Fruit fly (Drosophila melanogaster) whole organism, embryonic: ENCODE measurements around the gene wit.

ENCODE experiments used
- Ada2b ChIP-seq: fragments of 200-800 bp; sonication (Bioruptor generic); IDR thresholded peaks from 2 replicates; pipeline ENCODE4 v1.3.6; 2022; ENCODE audit warnings: missing biosample characterization, missing genetic modification characterization
- Asciz ChIP-seq: fragments of 200-800 bp; sonication (Bioruptor generic); optimal IDR thresholded peaks from 2 replicates; lab custom pipeline; 2017; ENCODE audit warnings: missing biosample characterization, mild to moderate bottlenecking, missing genetic modification characterization, missing genetic modification reagents
- CG1024 ChIP-seq: fragments of 200-800 bp; sonication (Bioruptor generic); IDR thresholded peaks from 2 replicates; pipeline ENCODE4 v1.3.6; 2022; ENCODE audit warnings: missing biosample characterization, missing genetic modification characterization
- CG10366 ChIP-seq: fragments of 200-800 bp; sonication (Bioruptor generic); IDR thresholded peaks from 2 replicates; pipeline ENCODE4 v1.3.6; 2022; ENCODE audit warnings: missing biosample characterization, missing genetic modification characterization
- CG11398 ChIP-seq: fragments of 200-800 bp; sonication (Bioruptor generic); optimal IDR thresholded peaks from 2 replicates; lab custom pipeline; 2016; ENCODE audit warnings: missing biosample characterization, missing genetic modification characterization
- CG11560 ChIP-seq: fragments of 200-800 bp; sonication (Bioruptor generic); IDR thresholded peaks from 3 replicates; pipeline ENCODE4 v1.3.6; 2022; ENCODE audit warnings: missing biosample characterization, missing genetic modification characterization
- CG12769 ChIP-seq: fragments of 200-800 bp; sonication (Bioruptor generic); optimal IDR thresholded peaks from 2 replicates; lab custom pipeline; 2019; ENCODE audit warnings: missing biosample characterization, mild to moderate bottlenecking, missing genetic modification characterization, moderate library complexity
- CG13287 ChIP-seq: fragments of 200-800 bp; sonication (Bioruptor generic); IDR thresholded peaks from 2 replicates; pipeline ENCODE4 v1.3.6; 2022; ENCODE audit warnings: missing biosample characterization, missing genetic modification characterization; ENCODE audit not compliant: partially characterized antibody
- CG14710 ChIP-seq: fragments of 200-800 bp; sonication (Bioruptor generic); optimal IDR thresholded peaks from 3 replicates; lab custom pipeline; 2019; ENCODE audit warnings: missing biosample characterization, mild to moderate bottlenecking, missing genetic modification characterization, moderate library complexity
- CG15011 ChIP-seq: fragments of 200-800 bp; sonication (Bioruptor generic); optimal IDR thresholded peaks from 3 replicates; lab custom pipeline; 2018; ENCODE audit warnings: missing biosample characterization, mild to moderate bottlenecking, missing genetic modification characterization
- CG15269 ChIP-seq: fragments of 200-800 bp; sonication (Bioruptor generic); optimal IDR thresholded peaks from 2 replicates; lab custom pipeline; 2018; ENCODE audit warnings: missing biosample characterization, mild to moderate bottlenecking, missing genetic modification characterization, moderate library complexity
- CG15601 ChIP-seq: fragments of 200-800 bp; sonication (Bioruptor generic); optimal IDR thresholded peaks from 3 replicates; lab custom pipeline; 2019; ENCODE audit warnings: missing biosample characterization, mild to moderate bottlenecking, missing genetic modification characterization, moderate library complexity
- CG32532 ChIP-seq: fragments of 200-800 bp; sonication (Bioruptor generic); IDR thresholded peaks from 2 replicates; pipeline ENCODE4 v1.3.6; 2022; ENCODE audit warnings: missing biosample characterization, missing genetic modification characterization
- CG34376 ChIP-seq: fragments of 200-800 bp; sonication (Bioruptor generic); optimal IDR thresholded peaks from 2 replicates; lab custom pipeline; 2018; ENCODE audit warnings: missing biosample characterization, mild to moderate bottlenecking, missing genetic modification characterization
- CG3847 ChIP-seq: fragments of 200-800 bp; sonication (Bioruptor generic); IDR thresholded peaks from 2 replicates; pipeline ENCODE4 v1.3.6; 2022; ENCODE audit warnings: missing biosample characterization, missing genetic modification characterization
- CG5180 ChIP-seq: fragments of 200-800 bp; sonication (Bioruptor generic); optimal IDR thresholded peaks from 3 replicates; lab custom pipeline; 2017; ENCODE audit warnings: missing biosample characterization, missing genetic modification characterization, mild to moderate bottlenecking, moderate library complexity, missing genetic modification reagents
- CG8924 ChIP-seq: fragments of 200-800 bp; optimal IDR thresholded peaks from 3 replicates; lab custom pipeline; 2019; ENCODE audit warnings: missing biosample characterization, mild to moderate bottlenecking, missing genetic modification characterization, moderate library complexity
- CkIIα-i1 ChIP-seq: fragments of 200-800 bp; sonication (Bioruptor generic); IDR thresholded peaks from 2 replicates; pipeline ENCODE4 v1.3.6; 2022; ENCODE audit warnings: missing biosample characterization, missing genetic modification characterization
- Dll ChIP-seq: fragments of 200-800 bp; sonication (Bioruptor generic); IDR thresholded peaks from 4 replicates; pipeline ENCODE4 v1.3.6; 2022; ENCODE audit warnings: missing biosample characterization, missing genetic modification characterization; ENCODE audit not compliant: partially characterized antibody
- HLH3B ChIP-seq: fragments of 200-800 bp; sonication (Bioruptor generic); IDR thresholded peaks from 2 replicates; pipeline ENCODE4 v1.3.6; 2022; ENCODE audit warnings: missing biosample characterization, missing genetic modification characterization
- HLHmδ ChIP-seq: fragments of 200-800 bp; sonication (Bioruptor generic); optimal IDR thresholded peaks from 2 replicates; lab custom pipeline; 2018; ENCODE audit warnings: missing biosample characterization, mild to moderate bottlenecking, missing genetic modification characterization, moderate library complexity
- HmgZ ChIP-seq: fragments of 200-800 bp; sonication (Bioruptor generic); optimal IDR thresholded peaks from 2 replicates; lab custom pipeline; 2018; ENCODE audit warnings: missing biosample characterization, mild to moderate bottlenecking, missing genetic modification characterization
- Hmx ChIP-seq: fragments of 200-800 bp; sonication (Bioruptor generic); optimal IDR thresholded peaks from 2 replicates; lab custom pipeline; 2016; ENCODE audit warnings: missing biosample characterization, missing genetic modification characterization
- Mrtf ChIP-seq: fragments of 200-800 bp; sonication (Bioruptor generic); IDR thresholded peaks from 3 replicates; pipeline ENCODE4 v1.3.6; 2022; ENCODE audit warnings: missing biosample characterization, missing genetic modification characterization
- Nf-YA ChIP-seq: fragments of 200-800 bp; sonication (Bioruptor generic); IDR thresholded peaks from 2 replicates; pipeline ENCODE4 v1.3.6; 2022; ENCODE audit warnings: missing biosample characterization, missing genetic modification characterization
- Opbp ChIP-seq: fragments of 200-800 bp; sonication (Bioruptor generic); IDR thresholded peaks from 3 replicates; pipeline ENCODE4 v1.3.6; 2022; ENCODE audit warnings: missing biosample characterization, missing genetic modification characterization; ENCODE audit not compliant: partially characterized antibody
- Rfx ChIP-seq: fragments of 200-800 bp; sonication (Bioruptor generic); IDR thresholded peaks from 2 replicates; pipeline ENCODE4 v1.3.6; 2022; ENCODE audit warnings: missing biosample characterization, missing genetic modification characterization
- Vsx1 ChIP-seq: fragments of 200-800 bp; sonication (Bioruptor generic); optimal IDR thresholded peaks from 2 replicates; lab custom pipeline; 2017; ENCODE audit warnings: missing biosample characterization, mild to moderate bottlenecking, missing genetic modification characterization, missing genetic modification reagents
- Xbp1 ChIP-seq: fragments of 200-800 bp; sonication (Bioruptor generic); optimal IDR thresholded peaks from 3 replicates; lab custom pipeline; 2016; ENCODE audit warnings: missing biosample characterization, mild to moderate bottlenecking, missing genetic modification characterization
- Xrp1 ChIP-seq: fragments of 200-800 bp; sonication (Bioruptor generic); IDR thresholded peaks from 2 replicates; pipeline ENCODE4 v1.3.6; 2022; ENCODE audit warnings: missing biosample characterization, missing genetic modification characterization
- az2 ChIP-seq: fragments of 200-800 bp; sonication (Bioruptor generic); optimal IDR thresholded peaks from 3 replicates; lab custom pipeline; 2016; ENCODE audit warnings: missing biosample characterization, missing genetic modification characterization
- croc ChIP-seq: fragments of 200-800 bp; sonication (Bioruptor generic); conservative IDR thresholded peaks from 3 replicates; pipeline ENCODE4 v1.3.6; 2022; ENCODE audit warnings: missing biosample characterization, missing genetic modification characterization
- kah ChIP-seq: fragments of 200-800 bp; sonication (Bioruptor generic); optimal IDR thresholded peaks from 2 replicates; lab custom pipeline; 2018; ENCODE audit warnings: missing biosample characterization, mild to moderate bottlenecking, missing genetic modification characterization
- lab ChIP-seq: fragments of 200-800 bp; sonication (Bioruptor generic); optimal IDR thresholded peaks from 3 replicates; lab custom pipeline; 2017; ENCODE audit warnings: missing biosample characterization, missing genetic modification characterization, mild to moderate bottlenecking, moderate library complexity, missing genetic modification reagents
- lilli ChIP-seq: fragments of 200-800 bp; sonication (Bioruptor generic); optimal IDR thresholded peaks from 3 replicates; lab custom pipeline; 2016; ENCODE audit warnings: missing biosample characterization, missing genetic modification characterization
- mld ChIP-seq: fragments of 200-800 bp; sonication (Bioruptor generic); IDR thresholded peaks from 3 replicates; pipeline ENCODE4 v1.3.6; 2022; ENCODE audit warnings: missing biosample characterization, missing genetic modification characterization; ENCODE audit not compliant: partially characterized antibody
- run ChIP-seq: fragments of 200-800 bp; sonication (Bioruptor generic); optimal IDR thresholded peaks from 3 replicates; lab custom pipeline; 2018; ENCODE audit warnings: missing biosample characterization, mild to moderate bottlenecking, missing genetic modification characterization
- stc ChIP-seq: fragments of 200-800 bp; sonication (Bioruptor generic); IDR thresholded peaks from 2 replicates; pipeline ENCODE4 v1.3.6; 2022; ENCODE audit warnings: missing biosample characterization, missing genetic modification characterization
- stwl ChIP-seq: fragments of 200-800 bp; sonication (Bioruptor generic); optimal IDR thresholded peaks from 3 replicates; lab custom pipeline; 2018; ENCODE audit warnings: missing biosample characterization, mild to moderate bottlenecking, missing genetic modification characterization, moderate library complexity
- zen ChIP-seq: fragments of 200-800 bp; sonication (Bioruptor generic); optimal IDR thresholded peaks from 3 replicates; lab custom pipeline; 2018; ENCODE audit warnings: missing biosample characterization, mild to moderate bottlenecking, missing genetic modification characterization, moderate library complexity

wit gene

dm6 chr3L:4040247-4040925, 31.1 kb downstream of the wit start, which contains the start of the genes CG11593 and Rcd5 (continued):
- TF ChIP-seq Mrtf (peak; percentile 63; the same call in 2 of the 3 replicates), CG8924 (tag; lab: Kevin White, UChicago) (peak; percentile 61), CG10366 (GFP tag; lab: Robert Waterston, UW) (peak; percentile 82), HLH3B (peak; percentile 76), stwl (tag; lab: Kevin White, UChicago) (peak; percentile 79), CG15601 (tag; lab: Kevin White, UChicago) (no peak), Opbp (GFP tag; lab: Robert Waterston, UW) (no peak), CG5180 (GFP tag; lab: Kevin White, UChicago) (no peak), CG11560 (tag; lab: Robert Waterston, UW) (peak; percentile 77; the same call in 2 of the 3 replicates), Asciz (GFP tag; lab: Kevin White, UChicago) (no peak), croc (peak; percentile 78), CG11398 (no peak), run (tag; lab: Kevin White, UChicago) (no peak), Ada2b (GFP tag; lab: Robert Waterston, UW) (peak; percentile 73), HmgZ (peak; percentile 63), CG34376 (GFP tag; lab: Kevin White, UChicago) (peak; percentile 8), HLHmδ (GFP tag; lab: Kevin White, UChicago) (no peak), CG15269 (tag; lab: Kevin White, UChicago) (no peak), Nf-YA (GFP tag; lab: Robert Waterston, UW) (peak; percentile 41; the same call in 1 of the 2 replicates), CG12769 (tag; lab: Kevin White, UChicago) (no peak), mld (GFP tag; lab: Robert Waterston, UW) (no peak), kah (no peak), Rfx (GFP tag; lab: Robert Waterston, UW) (peak; percentile 89), Hmx (GFP tag; lab: Kevin White, UChicago) (no peak), CG15011 (no peak), Dll (GFP tag; lab: Robert Waterston, UW) (no peak), Xbp1 (GFP tag; lab: Kevin White, UChicago) (peak; percentile 78), CG32532 (GFP tag; lab: Robert Waterston, UW) (peak; percentile 87), Vsx1 (GFP tag; lab: Kevin White, UChicago) (no peak), az2 (peak; percentile 57), CG14710 (tag; lab: Kevin White, UChicago) (peak; percentile 96), lilli (no peak), CG1024 (GFP tag; lab: Robert Waterston, UW) (no peak), lab (GFP tag; lab: Kevin White, UChicago) (peak; percentile 77), CkIIα-i1 (GFP tag; lab: Robert Waterston, UW) (no peak), Xrp1 (no peak; the same call in 1 of the 2 replicates)

DNA sequence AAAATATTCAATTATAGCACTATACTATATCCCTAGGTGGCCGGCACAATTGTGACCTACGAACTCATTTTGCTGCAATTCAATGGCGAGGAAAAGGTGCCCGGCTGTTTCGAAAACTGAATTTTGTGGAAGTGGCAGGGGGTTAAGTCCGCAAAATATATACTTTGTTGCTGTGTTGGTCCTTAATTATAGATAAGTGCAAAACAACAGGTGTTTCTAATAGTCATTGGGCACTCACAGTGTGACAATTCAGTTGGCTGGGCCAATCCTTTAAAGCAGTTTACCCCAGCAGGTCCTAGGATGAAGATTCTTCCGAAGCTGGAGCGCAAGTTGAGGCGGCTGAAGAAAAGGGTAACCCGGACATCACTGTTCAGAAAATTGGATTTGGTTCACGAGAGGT, 36.0 kb downstream of the wit start, which contains the start of gene Gr64f:
Gene Gr64f, plus strand, starts transcription at position 301 of the 400 bp plus-strand sequence.
- TF ChIP-seq stc (GFP tag; lab: Robert Waterston, UW) (no peak), CG13287 (GFP tag; lab: Robert Waterston, UW) (no peak), CG3847 (GFP tag; lab: Robert Waterston, UW) (no peak), zen (tag; lab: Kevin White, UChicago) (peak; percentile 21)
- TF ChIP-seq, all 482 proteins: peak for 1
